Worm (Caenorhabditis elegans): ENCODE results near the gene ZK637.15.

DNA sequence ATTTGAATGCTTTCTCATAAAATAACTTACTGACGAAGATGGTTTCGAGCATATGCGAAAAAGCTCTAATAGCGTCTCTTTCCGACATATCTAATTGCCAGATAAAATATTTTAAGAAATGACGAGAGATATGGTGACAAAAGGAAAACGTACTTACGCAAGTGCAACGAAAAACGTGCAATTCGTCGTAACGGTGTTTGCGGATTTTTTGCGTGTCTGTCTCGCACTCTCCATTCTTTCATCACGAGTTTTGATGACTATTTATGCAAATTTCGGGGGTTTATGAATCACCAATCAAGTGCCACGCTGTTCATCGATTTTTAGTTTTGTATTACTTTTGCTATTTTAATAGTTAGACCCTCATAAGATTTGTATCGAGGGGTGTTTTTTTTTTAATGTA lies 30.9 kb upstream of the ZK637.15 start, which contains the start of gene ZK637.14:
- TF ChIP-seq ama-1 (optimal IDR thresholded peaks at IDR 0.05) (peak; percentile 2), nhr-129 (tag; optimal IDR thresholded peaks at IDR 0.05) (peak; percentile 71), nhr-10 (tag; optimal IDR thresholded peaks at IDR 0.05) (no peak), ztf-11 (tag; optimal IDR thresholded peaks at IDR 0.05) (no peak), R02D3.7 (tag; optimal IDR thresholded peaks at IDR 0.05) (no peak)
